Fruit fly (Drosophila melanogaster) whole organism, adult: ENCODE results near the gene CG43980.
A peak's percentile ranks its signal among the peaks of the same experiment; 100 is the strongest.

Experiments
- CG11617 ChIP-seq: fragments of 200-800 bp; sonication (Bioruptor generic); optimal IDR thresholded peaks from 2 replicates; lab custom pipeline; 2017; ENCODE audit warnings: mild to moderate bottlenecking, missing biosample characterization, missing genetic modification reagents, missing genetic modification characterization
- CG12768 ChIP-seq: fragments of 200-800 bp; sonication (Bioruptor generic); optimal IDR thresholded peaks from 2 replicates; lab custom pipeline; 2017; ENCODE audit warnings: missing biosample characterization, missing genetic modification characterization, mild to moderate bottlenecking, moderate library complexity, missing genetic modification reagents
- CG14711 ChIP-seq: fragments of 200-800 bp; sonication (Bioruptor generic); optimal IDR thresholded peaks from 2 replicates; lab custom pipeline; 2018; ENCODE audit warnings: missing biosample characterization, mild to moderate bottlenecking, missing genetic modification characterization, moderate library complexity
- CG1620 ChIP-seq: fragments of 200-800 bp; sonication (Bioruptor generic); optimal IDR thresholded peaks from 2 replicates; lab custom pipeline; 2016; ENCODE audit warnings: missing biosample characterization, missing genetic modification characterization
- CG33017 ChIP-seq: fragments of 200-800 bp; sonication (Bioruptor generic); optimal IDR thresholded peaks from 2 replicates; lab custom pipeline; 2018; ENCODE audit warnings: missing biosample characterization, mild to moderate bottlenecking, missing genetic modification characterization, moderate library complexity
- CG5204 ChIP-seq: fragments of 200-800 bp; sonication (Bioruptor generic); optimal IDR thresholded peaks from 2 replicates; lab custom pipeline; 2016; ENCODE audit warnings: missing biosample characterization, missing genetic modification characterization
- CG7045 ChIP-seq: fragments of 200-800 bp; sonication (Bioruptor generic); optimal IDR thresholded peaks from 2 replicates; lab custom pipeline; 2017; ENCODE audit warnings: missing biosample characterization, mild to moderate bottlenecking, missing genetic modification characterization
- CG7101 ChIP-seq: fragments of 200-800 bp; sonication (Bioruptor generic); optimal IDR thresholded peaks from 2 replicates; lab custom pipeline; 2018; ENCODE audit warnings: missing biosample characterization, mild to moderate bottlenecking, missing genetic modification characterization, moderate library complexity
- Clk ChIP-seq: fragments of 200-800 bp; sonication (Bioruptor generic); optimal IDR thresholded peaks from 2 replicates; lab custom pipeline; 2017; ENCODE audit warnings: missing biosample characterization, missing genetic modification characterization
- Crg-1 ChIP-seq: fragments of 200-800 bp; sonication (Bioruptor generic); optimal IDR thresholded peaks from 2 replicates; lab custom pipeline; 2016; ENCODE audit warnings: missing biosample characterization, missing genetic modification characterization
- Hr96 ChIP-seq: fragments of 200-800 bp; sonication (Bioruptor generic); optimal IDR thresholded peaks from 2 replicates; lab custom pipeline; 2016; ENCODE audit warnings: missing biosample characterization, missing genetic modification characterization
- Mnt ChIP-seq: fragments of 200-800 bp; sonication (Bioruptor generic); optimal IDR thresholded peaks from 2 replicates; lab custom pipeline; 2016; ENCODE audit warnings: missing biosample characterization, mild to moderate bottlenecking, missing genetic modification characterization
- bab1 ChIP-seq: fragments of 200-800 bp; sonication (Bioruptor generic); optimal IDR thresholded peaks from 3 replicates; lab custom pipeline; 2019; ENCODE audit warnings: missing biosample characterization, mild to moderate bottlenecking, missing genetic modification characterization, moderate library complexity
- cic ChIP-seq: fragments of 200-800 bp; sonication (Bioruptor generic); optimal IDR thresholded peaks from 2 replicates; lab custom pipeline; 2017; ENCODE audit warnings: missing biosample characterization, mild to moderate bottlenecking, missing genetic modification characterization, moderate library complexity
- cnc ChIP-seq, 2 experiments: fragments of >200 bp; optimal IDR thresholded peaks; 2 replicates each; lab custom pipeline; 2017
- kay ChIP-seq: fragments of 200-800 bp; sonication (Bioruptor generic); peaks from one replicate; lab custom pipeline; 2016; ENCODE audit warnings: missing biosample characterization, missing genetic modification characterization, borderline replicate concordance
- ovo ChIP-seq: fragments of 200-800 bp; sonication (Bioruptor generic); optimal IDR thresholded peaks from 2 replicates; lab custom pipeline; 2016; ENCODE audit warnings: missing biosample characterization, missing genetic modification characterization
- pad ChIP-seq: fragments of 200-800 bp; sonication (Bioruptor generic); optimal IDR thresholded peaks from 3 replicates; lab custom pipeline; 2017; ENCODE audit warnings: missing biosample characterization, missing genetic modification characterization, mild to moderate bottlenecking, moderate library complexity, missing genetic modification reagents
- tj ChIP-seq: fragments of 200-800 bp; sonication (Bioruptor generic); optimal IDR thresholded peaks from 3 replicates; lab custom pipeline; 2017; ENCODE audit warnings: missing biosample characterization, mild to moderate bottlenecking, missing genetic modification characterization, moderate library complexity
- toe ChIP-seq: fragments of 200-800 bp; sonication (Bioruptor generic); optimal IDR thresholded peaks from 2 replicates; lab custom pipeline; 2016; ENCODE audit warnings: missing biosample characterization, missing genetic modification characterization

The CG43980 gene

DNA sequence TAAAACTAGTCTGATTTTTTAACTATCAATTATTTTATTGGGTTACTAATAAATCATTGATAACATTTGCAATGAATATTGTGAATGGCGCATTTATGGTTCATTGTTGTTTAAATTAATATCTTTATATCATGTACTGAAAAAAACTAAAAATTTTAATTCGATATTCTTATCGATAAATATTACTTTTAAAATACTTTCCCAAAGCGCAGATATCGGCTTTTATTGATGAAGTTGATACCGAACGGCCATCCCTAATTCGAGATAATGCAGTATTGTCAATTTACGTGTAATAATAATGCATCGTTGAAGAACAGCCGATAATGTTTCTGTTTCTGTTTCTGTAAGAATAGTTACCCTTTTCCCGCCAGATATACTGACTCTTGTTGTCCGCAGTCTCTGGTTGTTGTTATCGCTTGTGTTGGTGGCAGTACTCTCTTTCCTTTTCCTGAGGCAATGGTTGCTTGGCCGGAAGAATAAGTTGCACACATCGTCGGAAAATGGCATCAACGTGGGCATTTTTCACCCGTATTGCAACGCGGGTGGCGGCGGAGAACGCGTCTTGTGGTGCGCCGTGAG lies 18.6 kb upstream of the CG43980 start:
- TF ChIP-seq Clk (GFP tag; lab: Kevin White, UChicago) (no peak), tj (peak; percentile 10), cic (no peak), kay (GFP tag; lab: Kevin White, UChicago) (peak; percentile 76)

dm6 chr3L:21634152-21634689 lies 10.5 kb upstream of the CG43980 start, which contains the start of gene MED1:
TSS of gene MED1 (minus strand) at chr3L:21634446.
- no peak for TF ChIP-seq CG7045 (GFP tag; lab: Kevin White, UChicago)
- TF ChIP-seq bab1 = peak; percentile 16

- TF ChIP-seq toe = no peak
- no peak for TF ChIP-seq Clk (GFP tag; lab: Kevin White, UChicago)
- TF ChIP-seq CG7101 (tag; lab: Kevin White, UChicago) = no peak
- TF ChIP-seq cic = no peak
- no peak for TF ChIP-seq tj
- no peak for TF ChIP-seq Mnt (GFP tag; lab: Kevin White, UChicago)
- TF ChIP-seq CG14711 (tag; lab: Kevin White, UChicago) = no peak
- no peak for TF ChIP-seq CG5204
- TF ChIP-seq Hr96 (GFP tag; lab: Kevin White, UChicago) = no peak
- no peak for TF ChIP-seq CG7045 (GFP tag; lab: Kevin White, UChicago)
- no peak for TF ChIP-seq CG1620 (GFP tag; lab: Kevin White, UChicago)
- no peak for TF ChIP-seq CG12768 (GFP tag; lab: Kevin White, UChicago)
- no peak for TF ChIP-seq pad
- TF ChIP-seq CG33017 (tag; lab: Kevin White, UChicago) = no peak
- TF ChIP-seq Crg-1 = no peak
- TF ChIP-seq kay (GFP tag; lab: Kevin White, UChicago) = no peak
- TF ChIP-seq CG11617 (GFP tag; lab: Kevin White, UChicago) = no peak
Observed at dm6 chr3L:21635208-21635607, 9.6 kb upstream of the CG43980 start, which contains the start of gene ORMDL. TSS of gene ORMDL (plus strand) at chr3L:21635305.

- no peak for TF ChIP-seq bab1
- TF ChIP-seq kay (GFP tag; lab: Kevin White, UChicago) = no peak
- TF ChIP-seq CG33017 (tag; lab: Kevin White, UChicago) = peak; percentile 8
- no peak for TF ChIP-seq toe
- no peak for TF ChIP-seq Hr96 (GFP tag; lab: Kevin White, UChicago)
- TF ChIP-seq ovo (GFP tag; lab: Kevin White, UChicago) = no peak
- TF ChIP-seq CG12768 (GFP tag; lab: Kevin White, UChicago) = peak; percentile 65
- TF ChIP-seq CG5204 = no peak
- TF ChIP-seq CG7045 (GFP tag; lab: Kevin White, UChicago) = peak; percentile 37
- no peak for TF ChIP-seq Clk (GFP tag; lab: Kevin White, UChicago)
- no peak for TF ChIP-seq tj
- TF ChIP-seq CG14711 (tag; lab: Kevin White, UChicago) = no peak
- TF ChIP-seq Mnt (GFP tag; lab: Kevin White, UChicago) = peak; percentile 37
- TF ChIP-seq CG11617 (GFP tag; lab: Kevin White, UChicago) = no peak
- TF ChIP-seq CG1620 (GFP tag; lab: Kevin White, UChicago) = no peak
- TF ChIP-seq Crg-1 = no peak
- TF ChIP-seq CG7101 (tag; lab: Kevin White, UChicago) = peak; percentile 17
- peak; percentile 33 for TF ChIP-seq pad
- TF ChIP-seq cnc (optimal IDR thresholded peaks at IDR 0.05; lab: Kevin White, UChicago) = no peak
- peak; percentile 71 for TF ChIP-seq cic
Observed at dm6 chr3L:21636265-21636993, 8.3 kb upstream of the CG43980 start, which contains the start of gene CG32444. TSS of gene CG32444 (plus strand) at chr3L:21636947.

DNA sequence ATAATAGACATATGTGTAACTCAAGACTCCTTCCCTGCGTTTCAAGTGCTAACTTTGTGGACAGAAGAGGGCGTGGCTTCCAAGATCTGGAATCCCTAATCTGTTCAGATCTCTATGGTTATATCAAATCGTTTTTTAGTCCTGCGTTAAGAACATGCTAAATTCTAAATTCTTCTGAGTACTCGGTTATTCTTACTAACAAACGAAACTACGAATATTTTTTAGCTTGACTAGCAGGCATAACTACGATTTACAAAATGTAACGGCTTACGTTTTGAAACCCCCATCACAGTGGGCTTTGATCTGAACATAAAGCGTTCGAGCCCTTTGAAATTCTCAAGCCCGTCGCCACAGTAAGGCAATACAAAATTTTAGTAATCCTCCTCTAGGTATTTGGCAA lies 5.7 kb upstream of the CG43980 start, which contains the start of gene CG32445:
CG32445 (plus strand) TSS at position 301 of the 400 bp plus-strand sequence.
- TF ChIP-seq CG11617 (GFP tag; lab: Kevin White, UChicago) = no peak

DNA sequence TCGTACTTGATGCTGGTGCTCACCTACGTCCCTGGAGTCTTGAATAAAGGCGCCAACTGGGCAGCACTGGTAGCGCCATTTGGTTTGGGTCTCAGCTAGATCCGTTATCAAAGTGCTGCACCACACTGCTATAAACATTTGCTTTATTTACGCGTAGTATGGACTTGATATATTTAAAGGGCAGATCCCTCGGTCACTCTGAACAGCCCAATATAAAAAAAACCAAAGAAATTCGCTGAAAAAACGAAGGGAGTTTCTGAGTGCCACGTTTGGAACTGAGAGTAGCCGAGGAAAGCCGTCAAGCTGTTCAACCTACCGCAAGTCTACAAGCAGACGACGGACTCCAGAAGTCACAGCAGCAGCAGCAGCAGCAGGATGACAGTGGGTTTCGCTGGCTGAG lies 3.9 kb upstream of the CG43980 start, which contains the start of gene Atox1:
Atox1 (plus strand) TSS at position 181 of the 400 bp plus-strand sequence.
- TF ChIP-seq Clk (GFP tag; lab: Kevin White, UChicago) = no peak
- no peak for TF ChIP-seq tj
- TF ChIP-seq ovo (GFP tag; lab: Kevin White, UChicago) = no peak
- TF ChIP-seq CG7101 (tag; lab: Kevin White, UChicago) = peak; percentile 44
- TF ChIP-seq Crg-1 = peak; percentile 10
- peak; percentile 38 for TF ChIP-seq cic
- no peak for TF ChIP-seq CG33017 (tag; lab: Kevin White, UChicago)
- TF ChIP-seq CG12768 (GFP tag; lab: Kevin White, UChicago) = peak; percentile 26
- peak; percentile 75 for TF ChIP-seq bab1
- peak; percentile 35 for TF ChIP-seq toe
- no peak for TF ChIP-seq Hr96 (GFP tag; lab: Kevin White, UChicago)
- TF ChIP-seq cnc (optimal IDR thresholded peaks at IDR 0.05; lab: Kevin White, UChicago) = no peak
- peak; percentile 17 for TF ChIP-seq CG14711 (tag; lab: Kevin White, UChicago)
- no peak for TF ChIP-seq kay (GFP tag; lab: Kevin White, UChicago)
- TF ChIP-seq CG1620 (GFP tag; lab: Kevin White, UChicago) = peak; percentile 33
- TF ChIP-seq CG7045 (GFP tag; lab: Kevin White, UChicago) = peak; percentile 9
- no peak for TF ChIP-seq CG11617 (GFP tag; lab: Kevin White, UChicago)
- no peak for TF ChIP-seq CG5204
- peak; percentile 29 for TF ChIP-seq pad
- TF ChIP-seq Mnt (GFP tag; lab: Kevin White, UChicago) = no peak
